Worm (Caenorhabditis elegans) whole organism, L3 larva: ENCODE results near the gene T09F3.7.

Source experiments
- R02D3.7 ChIP-seq: fragments of 150-350 bp; optimal IDR thresholded peaks from 2 replicates; lab custom pipeline; 2014; ENCODE audit warnings: missing biosample characterization, missing genetic modification characterization
- ZK546.5 ChIP-seq: sonication (generic microtip); optimal IDR thresholded peaks from 2 replicates; lab custom pipeline; 2017; ENCODE audit warnings: missing biosample characterization, missing genetic modification characterization
- aly-2 ChIP-seq: fragments of 150-350 bp; optimal IDR thresholded peaks from 2 replicates; lab custom pipeline; 2014; ENCODE audit warnings: missing biosample characterization, missing genetic modification characterization
- ama-1 ChIP-seq: fragments of 150-350 bp; optimal IDR thresholded peaks from 2 replicates; lab custom pipeline; 2018
- ceh-16 ChIP-seq: sonication (generic microtip); optimal IDR thresholded peaks from 2 replicates; lab custom pipeline; 2017; ENCODE audit warnings: missing biosample characterization, missing genetic modification characterization
- ceh-82 ChIP-seq: fragments of 150-350 bp; optimal IDR thresholded peaks from 2 replicates; lab custom pipeline; 2014; ENCODE audit warnings: missing biosample characterization, missing genetic modification characterization
- daf-12 ChIP-seq: fragments of 150-350 bp; optimal IDR thresholded peaks from 2 replicates; lab custom pipeline; 2014; ENCODE audit warnings: missing biosample characterization, missing genetic modification reagents, missing genetic modification characterization
- egl-27 ChIP-seq: sonication (generic microtip); optimal IDR thresholded peaks from 4 replicates; lab custom pipeline; 2017; ENCODE audit warnings: missing biosample characterization, missing genetic modification reagents, missing genetic modification characterization
- elt-1 ChIP-seq: fragments of 150-350 bp; optimal IDR thresholded peaks from 2 replicates; lab custom pipeline; 2014; ENCODE audit warnings: missing biosample characterization, missing genetic modification characterization
- elt-2 ChIP-seq: sonication (generic microtip); optimal IDR thresholded peaks from 2 replicates; lab custom pipeline; 2016; ENCODE audit warnings: missing genetic modification reagents, mild to moderate bottlenecking, missing genetic modification characterization, missing compliant biosample characterization
- elt-3 ChIP-seq, 3 experiments: fragments of 150-350 bp in 1 of 3; sonication (generic microtip) in 2 of 3; optimal IDR thresholded peaks; 2 replicates in 2 of 3; 4 replicates in 1 of 3; lab custom pipeline; 2014 to 2017; ENCODE audit warnings: missing biosample characterization in 3 of 3, missing genetic modification characterization in 3 of 3
- eor-1 ChIP-seq, 2 experiments: fragments of 150-350 bp; optimal IDR thresholded peaks; 2 replicates each; lab custom pipeline; 2014 to 2018; ENCODE audit warnings: missing biosample characterization in 2 of 2, missing genetic modification characterization in 2 of 2
- fkh-10 ChIP-seq: sonication (generic microtip); optimal IDR thresholded peaks from 2 replicates; lab custom pipeline; 2017; ENCODE audit warnings: missing biosample characterization, missing genetic modification reagents, missing genetic modification characterization
- jun-1 ChIP-seq: fragments of 150-350 bp; optimal IDR thresholded peaks from 2 replicates; lab custom pipeline; 2014; ENCODE audit warnings: missing biosample characterization, missing genetic modification reagents, missing genetic modification characterization
- lin-15B ChIP-seq: fragments of 150-350 bp; optimal IDR thresholded peaks from 2 replicates; lab custom pipeline; 2014; ENCODE audit warnings: missing biosample characterization, missing genetic modification characterization
- lin-39 ChIP-seq: fragments of 150-350 bp; optimal IDR thresholded peaks from 2 replicates; lab custom pipeline; 2018; ENCODE audit warnings: missing biosample characterization, missing genetic modification reagents, missing genetic modification characterization
- lsy-12 ChIP-seq: sonication (generic microtip); optimal IDR thresholded peaks from 2 replicates; lab custom pipeline; 2016; ENCODE audit warnings: mild to moderate bottlenecking, missing genetic modification characterization, missing compliant biosample characterization
- mml-1 ChIP-seq: fragments of 150-350 bp; sonication (generic microtip); optimal IDR thresholded peaks from 3 replicates; lab custom pipeline; 2014; ENCODE audit warnings: missing biosample characterization, missing genetic modification characterization
- nfya-1 ChIP-seq: sonication (generic microtip); optimal IDR thresholded peaks from 2 replicates; lab custom pipeline; 2017; ENCODE audit warnings: missing genetic modification characterization, mild to moderate bottlenecking, missing compliant biosample characterization, antibody characterized with exemption, moderate library complexity; ENCODE audit not compliant: insufficient read depth
- nhr-12 ChIP-seq: fragments of 150-350 bp; optimal IDR thresholded peaks from 2 replicates; lab custom pipeline; 2014; ENCODE audit warnings: missing biosample characterization, missing genetic modification characterization
- nhr-23 ChIP-seq: fragments of 150-350 bp; optimal IDR thresholded peaks from 2 replicates; lab custom pipeline; 2014; ENCODE audit warnings: missing biosample characterization, missing genetic modification reagents, missing genetic modification characterization
- nhr-237 ChIP-seq: fragments of 150-350 bp; optimal IDR thresholded peaks from 2 replicates; lab custom pipeline; 2014; ENCODE audit warnings: missing biosample characterization, missing genetic modification characterization
- nhr-28 ChIP-seq: fragments of 150-350 bp; optimal IDR thresholded peaks from 2 replicates; lab custom pipeline; 2014; ENCODE audit warnings: missing biosample characterization, missing genetic modification characterization
- nhr-43 ChIP-seq: sonication (generic microtip); optimal IDR thresholded peaks from 2 replicates; lab custom pipeline; 2016; ENCODE audit warnings: mild to moderate bottlenecking, missing genetic modification characterization, missing compliant biosample characterization; ENCODE audit not compliant: poor library complexity, severe bottlenecking
- nhr-67 ChIP-seq: fragments of 150-350 bp; optimal IDR thresholded peaks from 2 replicates; lab custom pipeline; 2014; ENCODE audit warnings: missing biosample characterization, missing genetic modification characterization
- nhr-77 ChIP-seq: fragments of 150-350 bp; optimal IDR thresholded peaks from 2 replicates; lab custom pipeline; 2014; ENCODE audit warnings: missing biosample characterization, missing genetic modification characterization
- pha-4 ChIP-seq: fragments of 150-350 bp; optimal IDR thresholded peaks from 2 replicates; lab custom pipeline; 2014; ENCODE audit warnings: missing biosample characterization, missing genetic modification reagents, missing genetic modification characterization
- pqm-1 ChIP-seq: fragments of 150-350 bp; optimal IDR thresholded peaks from 2 replicates; lab custom pipeline; 2017; ENCODE audit warnings: missing biosample characterization, missing genetic modification characterization, inconsistent platforms
- sea-2 ChIP-seq: fragments of 150-350 bp; sonication (generic microtip); optimal IDR thresholded peaks from 4 replicates; lab custom pipeline; 2014; ENCODE audit warnings: missing biosample characterization, missing genetic modification reagents, missing genetic modification characterization
- skn-1 ChIP-seq: fragments of 150-350 bp; optimal IDR thresholded peaks from 2 replicates; lab custom pipeline; 2014; ENCODE audit warnings: missing biosample characterization, missing genetic modification characterization
- snpc-4 ChIP-seq: fragments of 150-350 bp; optimal IDR thresholded peaks from 2 replicates; lab custom pipeline; 2014; ENCODE audit warnings: missing biosample characterization, missing genetic modification characterization
- unc-62 ChIP-seq: fragments of 150-350 bp; sonication (generic microtip); optimal IDR thresholded peaks from 4 replicates; lab custom pipeline; 2014; ENCODE audit warnings: missing biosample characterization, missing genetic modification reagents, missing genetic modification characterization
- zag-1 ChIP-seq: fragments of 150-350 bp; optimal IDR thresholded peaks from 2 replicates; lab custom pipeline; 2014; ENCODE audit warnings: missing biosample characterization, missing genetic modification characterization
- ztf-11 ChIP-seq: fragments of 150-350 bp; optimal IDR thresholded peaks from 2 replicates; lab custom pipeline; 2014; ENCODE audit warnings: missing biosample characterization, missing genetic modification characterization
- ztf-4 ChIP-seq: fragments of 150-350 bp; optimal IDR thresholded peaks from 2 replicates; lab custom pipeline; 2014; ENCODE audit warnings: missing biosample characterization, missing genetic modification characterization

The T09F3.7 gene

ce11 chrII:10395303-10395757, 4.4 kb downstream of the T09F3.7 start, which contains the start of gene T09F3.4 (continued):
- TF ChIP-seq nhr-23 (tag; lab: Kevin White, UChicago): peak; percentile 58
- TF ChIP-seq egl-27 (tag; lab: Kevin White, UChicago): no peak
- no peak for TF ChIP-seq nhr-67
- peak; percentile 68 for TF ChIP-seq nhr-43
- TF ChIP-seq nhr-28 (tag; lab: Kevin White, UChicago): no peak
- no peak for TF ChIP-seq lin-39 (tag; lab: Kevin White, UChicago)
- no peak for TF ChIP-seq aly-2 (tag; lab: Kevin White, UChicago)

- TF ChIP-seq nhr-77 (tag; lab: Kevin White, UChicago) (no peak), aly-2 (tag; lab: Kevin White, UChicago) (no peak), mml-1 (tag; lab: Kevin White, UChicago) (no peak), pha-4 (tag; lab: Kevin White, UChicago) (no peak), elt-1 (tag; lab: Kevin White, UChicago) (no peak), elt-3 (tag; optimal IDR thresholded peaks at IDR 0.05; lab: Kevin White, UChicago) (no peak), pqm-1 (tag; lab: Kevin White, UChicago) (no peak), unc-62 (GFP tag; lab: Kevin White, UChicago) (no peak)
- TF ChIP-seq, all 47 proteins: peak for 0
Observed at ce11 chrII:10396578-10396977, 5.6 kb downstream of the T09F3.7 start, which contains the start of gene T09F3.5. Gene T09F3.5 (plus strand): TSS chrII:10396878.

ce11 chrII:10402991-10403390, 12.0 kb downstream of the T09F3.7 start:
- TF ChIP-seq elt-2 (tag; lab: Kevin White, UChicago): peak; percentile 89
- no peak for TF ChIP-seq lsy-12 (tag; lab: Kevin White, UChicago)
- no peak for TF ChIP-seq lin-39 (tag; lab: Kevin White, UChicago)
- TF ChIP-seq fkh-10 (GFP tag; lab: Kevin White, UChicago): no peak
- TF ChIP-seq ZK546.5: no peak
- peak; percentile 50 for TF ChIP-seq pqm-1 (tag; lab: Kevin White, UChicago)

ce11 chrII:10410989-10411388, 20.0 kb downstream of the T09F3.7 start, which contains the start of gene E04D5.5:
Gene E04D5.5 (plus strand): TSS chrII:10411289.
- TF ChIP-seq eor-1 (tag; optimal IDR thresholded peaks at IDR 0.05; lab: Kevin White, UChicago) (no peak), nhr-237 (tag; lab: Kevin White, UChicago) (no peak), daf-12 (tag; lab: Kevin White, UChicago) (no peak), ZK546.5 (no peak), snpc-4 (tag; lab: Kevin White, UChicago) (no peak), nhr-67 (no peak), nhr-43 (no peak), ceh-16 (tag; lab: Kevin White, UChicago) (no peak), elt-3 (tag; optimal IDR thresholded peaks at IDR 0.05; lab: Kevin White, UChicago) (no peak), elt-2 (tag; lab: Kevin White, UChicago) (no peak), lin-15B (tag; lab: Kevin White, UChicago) (no peak), skn-1 (tag; lab: Kevin White, UChicago) (no peak), ama-1 (lab: Kevin White, UChicago) (no peak), unc-62 (GFP tag; lab: Kevin White, UChicago) (no peak), zag-1 (tag; lab: Kevin White, UChicago) (no peak), R02D3.7 (no peak), ztf-11 (tag; lab: Kevin White, UChicago) (no peak), pqm-1 (tag; lab: Kevin White, UChicago) (no peak), ztf-4 (tag; lab: Kevin White, UChicago) (no peak)

- TF ChIP-seq lin-15B (tag; lab: Kevin White, UChicago) (peak; percentile 27), pha-4 (tag; lab: Kevin White, UChicago) (peak; percentile 44), ZK546.5 (no peak), sea-2 (GFP tag; lab: Kevin White, UChicago) (no peak), snpc-4 (tag; lab: Kevin White, UChicago) (no peak), nhr-12 (tag; lab: Kevin White, UChicago) (no peak), nfya-1 (tag; lab: Kevin White, UChicago) (peak; percentile 51), ztf-4 (tag; lab: Kevin White, UChicago) (no peak), ceh-82 (no peak), jun-1 (no peak)
- TF ChIP-seq, all 47 proteins: peak for 3
Observed at ce11 chrII:10416332-10416863, 25.4 kb downstream of the T09F3.7 start, which contains the start of gene eif-2A. Gene eif-2A (plus strand): TSS chrII:10416800.
